Worm (Caenorhabditis elegans) whole organism, L4 larva: Measurements from ENCODE around the gene adh-1.
A peak's percentile ranks its signal among the peaks of the same experiment; 100 is the strongest.

Experiments used
- F10B5.3 ChIP-seq: sonication (generic microtip); optimal IDR thresholded peaks from 2 replicates; lab custom pipeline; 2016; ENCODE audit warnings: mild to moderate bottlenecking, missing genetic modification characterization, missing compliant biosample characterization
- Y48G9A.11 ChIP-seq: fragments of 200-800 bp; sonication (Bioruptor generic); IDR thresholded peaks from 2 replicates; pipeline ENCODE4 v1.3.6; 2022; ENCODE audit warnings: missing genetic modification reagents, missing genetic modification characterization, missing compliant biosample characterization
- ZK337.2 ChIP-seq: fragments of 200-800 bp; sonication (Bioruptor generic); IDR thresholded peaks from 2 replicates; pipeline ENCODE4 v1.3.6; 2022; ENCODE audit warnings: missing genetic modification reagents, missing genetic modification characterization, missing compliant biosample characterization
- ZK546.5 ChIP-seq, 2 experiments: sonication (generic microtip); optimal IDR thresholded peaks; 2 replicates each; lab custom pipeline; 2017; ENCODE audit warnings: missing biosample characterization in 2 of 2, missing genetic modification characterization in 2 of 2
- aha-1 ChIP-seq: fragments of 150-350 bp; peaks from one replicate; lab custom pipeline; 2014; ENCODE audit warnings: missing biosample characterization, missing genetic modification characterization
- aly-2 ChIP-seq: sonication (generic microtip); optimal IDR thresholded peaks from 2 replicates; lab custom pipeline; 2018; ENCODE audit warnings: missing biosample characterization, missing genetic modification characterization
- arid-1 ChIP-seq: fragments of 200-800 bp; sonication (Bioruptor generic); conservative IDR thresholded peaks from 2 replicates; pipeline ENCODE4 v1.3.6; 2022; ENCODE audit warnings: missing genetic modification reagents, missing genetic modification characterization, missing compliant biosample characterization
- attf-4 ChIP-seq: sonication (generic microtip); optimal IDR thresholded peaks from 3 replicates; lab custom pipeline; 2017; ENCODE audit warnings: missing biosample characterization, missing genetic modification characterization
- ceh-20 ChIP-seq: fragments of 200-800 bp; sonication (Bioruptor generic); IDR thresholded peaks from 2 replicates; pipeline ENCODE4 v1.3.6; 2022; ENCODE audit warnings: missing genetic modification reagents, missing genetic modification characterization, missing compliant biosample characterization
- ceh-28 ChIP-seq: fragments of 150-350 bp; optimal IDR thresholded peaks from 2 replicates; lab custom pipeline; 2014; ENCODE audit warnings: missing biosample characterization, missing genetic modification reagents, missing genetic modification characterization
- cey-2 ChIP-seq: sonication (generic microtip); optimal IDR thresholded peaks from 3 replicates; lab custom pipeline; 2017; ENCODE audit warnings: missing genetic modification characterization, mild to moderate bottlenecking, missing compliant biosample characterization, antibody characterized with exemption, borderline replicate concordance; ENCODE audit not compliant: insufficient read depth
- ctbp-1 ChIP-seq: fragments of 200-800 bp; sonication (Bioruptor generic); IDR thresholded peaks from 2 replicates; pipeline ENCODE4 v1.3.6; 2022; ENCODE audit warnings: missing genetic modification reagents, missing genetic modification characterization, missing compliant biosample characterization
- daf-16 ChIP-seq, 3 experiments: sonication (generic microtip); optimal IDR thresholded peaks; 2 replicates each; lab custom pipeline; 2016 to 2017; ENCODE audit warnings: missing genetic modification characterization in 3 of 3, missing genetic modification reagents in 3 of 3, mild to moderate bottlenecking in 2 of 3, missing compliant biosample characterization in 2 of 3, missing biosample characterization in 1 of 3, moderate library complexity in 1 of 3
- daf-19 ChIP-seq: fragments of 200-800 bp; sonication (Bioruptor generic); conservative IDR thresholded peaks from 2 replicates; pipeline ENCODE4 v1.3.6; 2022; ENCODE audit warnings: missing genetic modification characterization, missing compliant biosample characterization
- daf-8 ChIP-seq: fragments of 200-800 bp; sonication (Bioruptor generic); IDR thresholded peaks from 2 replicates; pipeline ENCODE4 v1.3.6; 2022; ENCODE audit warnings: missing genetic modification characterization, missing compliant biosample characterization
- dmd-6 ChIP-seq: fragments of 200-800 bp; sonication (Bioruptor generic); IDR thresholded peaks from 2 replicates; pipeline ENCODE4 v1.3.6; 2022; ENCODE audit warnings: missing genetic modification reagents, missing genetic modification characterization, missing compliant biosample characterization
- dmd-8 ChIP-seq: fragments of 200-800 bp; sonication (Bioruptor generic); IDR thresholded peaks from 2 replicates; pipeline ENCODE4 v1.3.6; 2022; ENCODE audit warnings: missing genetic modification characterization, missing compliant biosample characterization
- dmd-9 ChIP-seq: fragments of 200-800 bp; sonication (Bioruptor generic); IDR thresholded peaks from 2 replicates; pipeline ENCODE4 v1.3.6; 2022; ENCODE audit warnings: missing genetic modification reagents, missing genetic modification characterization, missing compliant biosample characterization
- duxl-1 ChIP-seq: sonication (generic microtip); optimal IDR thresholded peaks from 2 replicates; lab custom pipeline; 2016; ENCODE audit warnings: mild to moderate bottlenecking, missing genetic modification characterization, moderate library complexity, missing compliant biosample characterization; ENCODE audit not compliant: poor library complexity
- dve-1 ChIP-seq: sonication (generic microtip); optimal IDR thresholded peaks from 2 replicates; lab custom pipeline; 2017; ENCODE audit warnings: antibody characterized with exemption, mild to moderate bottlenecking, missing genetic modification characterization, missing compliant biosample characterization; ENCODE audit not compliant: insufficient read depth
- fkh-10 ChIP-seq: fragments of 150-350 bp; optimal IDR thresholded peaks from 2 replicates; lab custom pipeline; 2014; ENCODE audit warnings: missing biosample characterization, missing genetic modification reagents, missing genetic modification characterization
- hif-1 ChIP-seq, 2 experiments: sonication (generic microtip); optimal IDR thresholded peaks; 2 replicates each; lab custom pipeline; 2016 to 2017; ENCODE audit warnings: missing compliant biosample characterization in 2 of 2, missing genetic modification characterization in 2 of 2, missing genetic modification reagents in 2 of 2, missing genotype in 2 of 2, mild to moderate bottlenecking in 1 of 2
- hlh-11 ChIP-seq: fragments of 200-800 bp; sonication (Bioruptor generic); optimal IDR thresholded peaks from 2 replicates; lab custom pipeline; 2018; ENCODE audit warnings: mild to moderate bottlenecking, missing genetic modification characterization, missing compliant biosample characterization
- hlh-30 ChIP-seq: sonication (generic microtip); optimal IDR thresholded peaks from 2 replicates; lab custom pipeline; 2017; ENCODE audit warnings: antibody characterized with exemption, mild to moderate bottlenecking, missing genetic modification characterization, missing compliant biosample characterization; ENCODE audit not compliant: insufficient read depth
- jun-1 ChIP-seq: fragments of 150-350 bp; optimal IDR thresholded peaks from 2 replicates; lab custom pipeline; 2014; ENCODE audit warnings: missing biosample characterization, missing genetic modification reagents, missing genetic modification characterization
- lim-7 ChIP-seq: fragments of 200-800 bp; sonication (Bioruptor generic); IDR thresholded peaks from 2 replicates; pipeline ENCODE4 v1.3.6; 2022; ENCODE audit warnings: missing genetic modification characterization, missing compliant biosample characterization
- lin-38 ChIP-seq: fragments of 200-800 bp; sonication (Bioruptor generic); IDR thresholded peaks from 2 replicates; pipeline ENCODE4 v1.3.6; 2022; ENCODE audit warnings: missing genetic modification reagents, missing genetic modification characterization, missing compliant biosample characterization
- lsy-2 ChIP-seq, 2 experiments: fragments of 150-350 bp in 1 of 2; sonication (generic microtip) in 1 of 2; optimal IDR thresholded peaks; 2 replicates each; lab custom pipeline; 2014 to 2017; ENCODE audit warnings: missing biosample characterization in 2 of 2, missing genetic modification characterization in 2 of 2
- mdl-1 ChIP-seq, 2 experiments: fragments of 150-350 bp in 1 of 2; sonication (generic microtip) in 1 of 2; optimal IDR thresholded peaks; 2 replicates each; lab custom pipeline; 2014 to 2017; ENCODE audit warnings: missing biosample characterization in 2 of 2, missing genetic modification characterization in 2 of 2
- mep-1 ChIP-seq: fragments of 150-350 bp; sonication (generic microtip); optimal IDR thresholded peaks from 3 replicates; lab custom pipeline; 2014; ENCODE audit warnings: missing biosample characterization, missing genetic modification characterization
- mes-2 ChIP-seq: sonication (generic microtip); optimal IDR thresholded peaks from 2 replicates; lab custom pipeline; 2016; ENCODE audit warnings: missing genotype, mild to moderate bottlenecking, missing genetic modification characterization, missing compliant biosample characterization; ENCODE audit not compliant: poor library complexity, severe bottlenecking
- mxl-3 ChIP-seq: fragments of 200-800 bp; sonication (Bioruptor generic); optimal IDR thresholded peaks from 2 replicates; lab custom pipeline; 2018; ENCODE audit warnings: mild to moderate bottlenecking, missing genetic modification characterization, missing compliant biosample characterization
- nhr-10 ChIP-seq: fragments of 150-350 bp; optimal IDR thresholded peaks from 2 replicates; lab custom pipeline; 2014; ENCODE audit warnings: missing biosample characterization, missing genetic modification characterization
- nhr-102 ChIP-seq: sonication (generic microtip); optimal IDR thresholded peaks from 2 replicates; lab custom pipeline; 2016; ENCODE audit warnings: mild to moderate bottlenecking, missing genetic modification characterization, moderate library complexity, missing compliant biosample characterization
- nhr-237 ChIP-seq: sonication (generic microtip); optimal IDR thresholded peaks from 2 replicates; lab custom pipeline; 2017; ENCODE audit warnings: missing biosample characterization, missing genetic modification characterization
- nhr-41 ChIP-seq: fragments of 200-800 bp; sonication (Bioruptor generic); IDR thresholded peaks from 2 replicates; pipeline ENCODE4 v1.3.6; 2022; ENCODE audit warnings: missing genetic modification reagents, missing genetic modification characterization, missing compliant biosample characterization
- nhr-42 ChIP-seq: fragments of 200-800 bp; sonication (Bioruptor generic); IDR thresholded peaks from 2 replicates; pipeline ENCODE4 v1.3.6; 2022; ENCODE audit warnings: missing genetic modification characterization, missing compliant biosample characterization
- nhr-6 ChIP-seq: fragments of 150-350 bp; optimal IDR thresholded peaks from 2 replicates; lab custom pipeline; 2014; ENCODE audit warnings: missing biosample characterization, missing genetic modification characterization
- nhr-77 ChIP-seq: fragments of 150-350 bp; optimal IDR thresholded peaks from 2 replicates; lab custom pipeline; 2014; ENCODE audit warnings: missing biosample characterization, missing genetic modification characterization
- pha-4 ChIP-seq, 2 experiments: fragments of 150-350 bp in 1 of 2; fragments of 200-800 bp in 1 of 2; sonication (Bioruptor generic) in 1 of 2; IDR thresholded peaks in 1 of 2; optimal IDR thresholded peaks in 1 of 2; 2 replicates each; pipeline versions ENCODE4 v1.3.6 to Lab custom; 2014 to 2022; ENCODE audit warnings: missing genetic modification characterization in 2 of 2, missing genetic modification reagents in 2 of 2, missing biosample characterization in 1 of 2, missing compliant biosample characterization in 1 of 2
- php-3 ChIP-seq: fragments of 200-800 bp; sonication (Bioruptor generic); IDR thresholded peaks from 2 replicates; pipeline ENCODE4 v1.3.6; 2022; ENCODE audit warnings: missing genetic modification reagents, missing genetic modification characterization, missing compliant biosample characterization
- rbr-2 ChIP-seq: sonication (generic microtip); optimal IDR thresholded peaks from 2 replicates; lab custom pipeline; 2016; ENCODE audit warnings: missing genotype, missing genetic modification characterization, missing compliant biosample characterization
- saeg-2 ChIP-seq: fragments of 200-800 bp; sonication (Bioruptor generic); IDR thresholded peaks from 2 replicates; pipeline ENCODE4 v1.3.6; 2022; ENCODE audit warnings: missing genetic modification reagents, missing genetic modification characterization, missing compliant biosample characterization
- set-16 ChIP-seq: fragments of 200-800 bp; sonication (Bioruptor generic); IDR thresholded peaks from 2 replicates; pipeline ENCODE4 v1.3.6; 2022; ENCODE audit warnings: missing genetic modification reagents, missing genetic modification characterization, missing compliant biosample characterization
- skn-1 ChIP-seq: fragments of 150-350 bp; optimal IDR thresholded peaks from 2 replicates; lab custom pipeline; 2014; ENCODE audit warnings: missing biosample characterization, missing genetic modification characterization
- tra-1 ChIP-seq: fragments of 200-800 bp; sonication (Bioruptor generic); IDR thresholded peaks from 2 replicates; pipeline ENCODE4 v1.3.6; 2022; ENCODE audit warnings: missing genetic modification reagents, missing genetic modification characterization, missing compliant biosample characterization
- unc-130 ChIP-seq: sonication (generic microtip); optimal IDR thresholded peaks from 2 replicates; lab custom pipeline; 2016; ENCODE audit warnings: missing genetic modification reagents, missing genetic modification characterization, missing compliant biosample characterization
- unc-62 ChIP-seq, 3 experiments: fragments of 150-350 bp in 1 of 3; sonication (generic microtip); optimal IDR thresholded peaks in 2 of 3; peaks in 1 of 3; 1 replicate in 1 of 3; 2 replicates in 2 of 3; lab custom pipeline; 2014 to 2017; ENCODE audit warnings: missing biosample characterization in 3 of 3, missing genetic modification characterization in 3 of 3, missing genetic modification reagents in 3 of 3, missing genotype in 1 of 3

adh-1 gene

ce11 chrV:11896322-11896898, 8.4 kb downstream of the adh-1 start (continued):
- TF ChIP-seq mxl-3 (GFP tag; lab: Kevin White, UChicago) (peak; percentile 59), pha-4 (GFP tag; IDR thresholded peaks at IDR 0.05; lab: Robert Waterston, UW) (no peak), pha-4 (tag; optimal IDR thresholded peaks at IDR 0.05; lab: Kevin White, UChicago) (peak; percentile 53), attf-4 (tag; lab: Kevin White, UChicago) (no peak), daf-16 (GFP tag; optimal IDR thresholded peaks at IDR 0.05; lab: Kevin White, UChicago) (no peak), daf-16 (tag; optimal IDR thresholded peaks at IDR 0.05; lab: Kevin White, UChicago) (peak; percentile 74), cey-2 (tag; lab: Kevin White, UChicago) (no peak), aly-2 (tag; lab: Kevin White, UChicago) (no peak), dmd-6 (peak; percentile 45; the same call in 1 of the 2 replicates), lsy-2 (tag; optimal IDR thresholded peaks at IDR 0.05; lab: Kevin White, UChicago) (peak in 1 of 2 experiments; percentile 47), hif-1 (tag; optimal IDR thresholded peaks at IDR 0.05; lab: Kevin White, UChicago) (no peak), ctbp-1 (GFP tag; lab: Robert Waterston, UW) (no peak), dmd-9 (0 out of 2 replicates have a peak, but pooled peaks have one; percentile 29), duxl-1 (tag; lab: Kevin White, UChicago) (no peak), hlh-11 (tag; lab: Kevin White, UChicago) (peak; percentile 72), nhr-77 (tag; lab: Kevin White, UChicago) (no peak), nhr-10 (no peak), tra-1 (0 out of 2 replicates have a peak, but pooled peaks have one; percentile 24), mes-2 (peak; percentile 68), rbr-2 (tag; lab: Kevin White, UChicago) (peak; percentile 23), set-16 (no peak), ZK546.5 (tag; optimal IDR thresholded peaks at IDR 0.05; lab: Kevin White, UChicago) (no peak), F10B5.3 (tag; lab: Kevin White, UChicago) (no peak), nhr-6 (peak; percentile 34), unc-62 (GFP tag; optimal IDR thresholded peaks at IDR 0.05 in 1 of 2; lab: Kevin White, UChicago) (peak in 1 of 2 experiments; percentile 96), unc-62 (tag; optimal IDR thresholded peaks at IDR 0.05; lab: Kevin White, UChicago) (no peak), nhr-237 (tag; lab: Kevin White, UChicago) (no peak), aha-1 (tag; lab: Kevin White, UChicago) (peak; percentile 89), nhr-41 (GFP tag; lab: Robert Waterston, UW) (no peak), saeg-2 (GFP tag; lab: Robert Waterston, UW) (no peak), dve-1 (peak; percentile 54), hlh-30 (no peak), Y48G9A.11 (GFP tag; lab: Robert Waterston, UW) (no peak), unc-130 (GFP tag; lab: Kevin White, UChicago) (no peak), dmd-8 (GFP tag; lab: Robert Waterston, UW) (no peak), daf-8 (GFP tag; lab: Robert Waterston, UW) (no peak), skn-1 (tag; lab: Kevin White, UChicago) (no peak), ceh-28 (no peak), lim-7 (GFP tag; lab: Robert Waterston, UW) (no peak), mdl-1 (tag; optimal IDR thresholded peaks at IDR 0.05; lab: Kevin White, UChicago) (no peak), php-3 (no peak), nhr-42 (GFP tag; lab: Robert Waterston, UW) (no peak), fkh-10 (GFP tag; lab: Kevin White, UChicago) (no peak), ceh-20 (GFP tag; lab: Robert Waterston, UW) (no peak), daf-19 (GFP tag; lab: Robert Waterston, UW) (no peak), lin-38 (GFP tag; lab: Robert Waterston, UW) (no peak), nhr-102 (no peak), arid-1 (GFP tag; lab: Robert Waterston, UW) (no peak), jun-1 (tag; lab: Kevin White, UChicago) (no peak), mep-1 (tag; lab: Kevin White, UChicago) (peak; percentile 71), ZK337.2 (no peak)
